Worm (Caenorhabditis elegans) whole organism, early embryonic: Measurements from ENCODE around the gene ttll-12.

Experiments used
- B0310.2 ChIP-seq: sonication (generic microtip); optimal IDR thresholded peaks from 2 replicates; lab custom pipeline; 2016; ENCODE audit warnings: mild to moderate bottlenecking, missing genetic modification characterization, missing compliant biosample characterization
- F13C5.2 ChIP-seq: sonication (generic microtip); optimal IDR thresholded peaks from 2 replicates; lab custom pipeline; 2017; ENCODE audit warnings: mild to moderate bottlenecking, missing genetic modification characterization, inconsistent platforms, missing compliant biosample characterization
- aly-1 ChIP-seq: sonication (generic microtip); optimal IDR thresholded peaks from 2 replicates; lab custom pipeline; 2016; ENCODE audit warnings: missing genetic modification characterization, missing compliant biosample characterization
- ama-1 ChIP-seq: fragments of 150-350 bp; optimal IDR thresholded peaks from 2 replicates; lab custom pipeline; 2014
- ceh-13 ChIP-seq: fragments of 200-800 bp; sonication (Bioruptor generic); optimal IDR thresholded peaks from 2 replicates; lab custom pipeline; 2018; ENCODE audit warnings: mild to moderate bottlenecking, missing genetic modification characterization, missing compliant biosample characterization
- ceh-36 ChIP-seq: sonication (generic microtip); optimal IDR thresholded peaks from 2 replicates; lab custom pipeline; 2016; ENCODE audit warnings: missing genetic modification characterization, inconsistent platforms, missing compliant biosample characterization
- ets-7 ChIP-seq: sonication (generic microtip); optimal IDR thresholded peaks from 2 replicates; lab custom pipeline; 2016; ENCODE audit warnings: missing genotype, missing genetic modification characterization, missing compliant biosample characterization
- flt-1 ChIP-seq: fragments of 200-800 bp; sonication (Bioruptor generic); IDR thresholded peaks from 2 replicates; pipeline ENCODE4 v1.3.6; 2022; ENCODE audit warnings: missing genetic modification characterization, missing compliant biosample characterization
- hmbx-1 ChIP-seq: sonication (generic microtip); optimal IDR thresholded peaks from 2 replicates; lab custom pipeline; 2016; ENCODE audit warnings: mild to moderate bottlenecking, missing genetic modification characterization, missing compliant biosample characterization
- hmg-4 ChIP-seq: fragments of 200-800 bp; sonication (Bioruptor generic); optimal IDR thresholded peaks from 2 replicates; lab custom pipeline; 2018; ENCODE audit warnings: mild to moderate bottlenecking, missing genetic modification characterization, missing compliant biosample characterization
- hnd-1 ChIP-seq: sonication (generic microtip); optimal IDR thresholded peaks from 2 replicates; lab custom pipeline; 2016; ENCODE audit warnings: missing genetic modification characterization, missing compliant biosample characterization
- pes-1 ChIP-seq: fragments of 200-800 bp; sonication (Bioruptor generic); IDR thresholded peaks from 2 replicates; pipeline ENCODE4 v1.3.6; 2022; ENCODE audit warnings: missing genetic modification reagents, missing genetic modification characterization, missing compliant biosample characterization
- scrt-1 ChIP-seq: fragments of 200-800 bp; sonication (Bioruptor generic); IDR thresholded peaks from 2 replicates; pipeline ENCODE4 v1.3.6; 2022; ENCODE audit warnings: missing genetic modification characterization, missing compliant biosample characterization
- sea-1 ChIP-seq: fragments of 200-800 bp; sonication (Bioruptor generic); conservative IDR thresholded peaks from 2 replicates; pipeline ENCODE4 v1.3.6; 2022; ENCODE audit warnings: missing genetic modification characterization, missing compliant biosample characterization
- tbx-11 ChIP-seq: fragments of 200-800 bp; sonication (Bioruptor generic); IDR thresholded peaks from 2 replicates; pipeline ENCODE4 v1.3.6; 2022; ENCODE audit warnings: missing genetic modification characterization, missing compliant biosample characterization
- tbx-37 ChIP-seq: fragments of 200-800 bp; sonication (Bioruptor generic); conservative IDR thresholded peaks from 2 replicates; pipeline ENCODE4 v1.3.6; 2022; ENCODE audit warnings: missing genetic modification reagents, missing genetic modification characterization, missing compliant biosample characterization
- tra-4 ChIP-seq: sonication (generic microtip); optimal IDR thresholded peaks from 2 replicates; lab custom pipeline; 2017; ENCODE audit warnings: missing genetic modification characterization, missing compliant biosample characterization

The ttll-12 gene

ce11 chrII:9345116-9345515 is 6.3 kb downstream of the ttll-12 start:
- TF ChIP-seq tbx-37 (GFP tag; lab: Robert Waterston, UW) (no peak), aly-1 (no peak), ceh-13 (GFP tag; lab: Kevin White, UChicago) (no peak), pes-1 (no peak), tbx-11 (GFP tag; lab: Robert Waterston, UW) (no peak), hmbx-1 (tag; lab: Kevin White, UChicago) (no peak), ama-1 (lab: Kevin White, UChicago) (no peak), sea-1 (GFP tag; lab: Robert Waterston, UW) (no peak), hnd-1 (tag; lab: Kevin White, UChicago) (no peak), scrt-1 (GFP tag; lab: Robert Waterston, UW) (no peak), ets-7 (tag; lab: Kevin White, UChicago) (no peak), B0310.2 (tag; lab: Kevin White, UChicago) (no peak), hmg-4 (GFP tag; lab: Kevin White, UChicago) (no peak), ceh-36 (no peak)

ce11 chrII:9345794-9346193 is 7.0 kb downstream of the ttll-12 start:
- TF ChIP-seq pes-1 (no peak), aly-1 (no peak), tbx-37 (GFP tag; lab: Robert Waterston, UW) (no peak), tra-4 (no peak)

- TF ChIP-seq F13C5.2 (tag; lab: Kevin White, UChicago) (no peak), ama-1 (lab: Kevin White, UChicago) (no peak), sea-1 (GFP tag; lab: Robert Waterston, UW) (0 out of 2 replicates have a peak, but pooled peaks have one; percentile 44)
Measured at ce11 chrII:9346490-9346889, 7.7 kb downstream of the ttll-12 start, which contains the start of gene F42A8.1. Gene F42A8.1, minus strand, starts transcription at chrII:9346590.

ce11 chrII:9347444-9347843 is 8.6 kb downstream of the ttll-12 start:
- no peak for TF ChIP-seq ama-1 (lab: Kevin White, UChicago)
- no peak for TF ChIP-seq scrt-1 (GFP tag; lab: Robert Waterston, UW)
- no peak for TF ChIP-seq tbx-37 (GFP tag; lab: Robert Waterston, UW)
- TF ChIP-seq hmg-4 (GFP tag; lab: Kevin White, UChicago), result no peak

- TF ChIP-seq ceh-13 (GFP tag; lab: Kevin White, UChicago) (no peak), hmbx-1 (tag; lab: Kevin White, UChicago) (no peak), ceh-36 (no peak), flt-1 (GFP tag; lab: Robert Waterston, UW) (no peak), pes-1 (no peak), hmg-4 (GFP tag; lab: Kevin White, UChicago) (no peak), tbx-11 (GFP tag; lab: Robert Waterston, UW) (no peak), scrt-1 (GFP tag; lab: Robert Waterston, UW) (no peak), ets-7 (tag; lab: Kevin White, UChicago) (no peak), hnd-1 (tag; lab: Kevin White, UChicago) (no peak), ama-1 (lab: Kevin White, UChicago) (no peak), tra-4 (no peak)
Measured at ce11 chrII:9352669-9353068, 13.9 kb downstream of the ttll-12 start, which contains the start of the genes sdhb-1 and cup-15. Gene sdhb-1, minus strand, starts transcription at chrII:9352731. Gene cup-15, plus strand, starts transcription at chrII:9353000.

ce11 chrII:9356723-9357122 is 17.9 kb downstream of the ttll-12 start:
- TF ChIP-seq tbx-11 (GFP tag; lab: Robert Waterston, UW), result no peak
- TF ChIP-seq hmg-4 (GFP tag; lab: Kevin White, UChicago), result peak; percentile 49

ce11 chrII:9358230-9358629 is 19.4 kb downstream of the ttll-12 start, which contains the start of gene mel-11:
Gene mel-11, plus strand, starts transcription at chrII:9358530.
- TF ChIP-seq hmbx-1 (tag; lab: Kevin White, UChicago) (no peak), scrt-1 (GFP tag; lab: Robert Waterston, UW) (no peak), B0310.2 (tag; lab: Kevin White, UChicago) (no peak), tra-4 (no peak)

- TF ChIP-seq ceh-13 (GFP tag; lab: Kevin White, UChicago) (no peak), flt-1 (GFP tag; lab: Robert Waterston, UW) (no peak), scrt-1 (GFP tag; lab: Robert Waterston, UW) (no peak), hnd-1 (tag; lab: Kevin White, UChicago) (no peak), ets-7 (tag; lab: Kevin White, UChicago) (no peak), sea-1 (GFP tag; lab: Robert Waterston, UW) (no peak), tbx-11 (GFP tag; lab: Robert Waterston, UW) (no peak)
Measured at ce11 chrII:9362249-9362648, 23.5 kb downstream of the ttll-12 start.

ce11 chrII:9369394-9369793 is 30.6 kb downstream of the ttll-12 start:
- no peak for TF ChIP-seq tra-4
- TF ChIP-seq F13C5.2 (tag; lab: Kevin White, UChicago), result no peak
- TF ChIP-seq tbx-11 (GFP tag; lab: Robert Waterston, UW), result no peak
- TF ChIP-seq ets-7 (tag; lab: Kevin White, UChicago), result no peak
- TF ChIP-seq ceh-13 (GFP tag; lab: Kevin White, UChicago), result no peak
- no peak for TF ChIP-seq hmbx-1 (tag; lab: Kevin White, UChicago)
- TF ChIP-seq tbx-37 (GFP tag; lab: Robert Waterston, UW), result no peak
- no peak for TF ChIP-seq ceh-36
- no peak for TF ChIP-seq aly-1
- TF ChIP-seq pes-1, result no peak
- no peak for TF ChIP-seq B0310.2 (tag; lab: Kevin White, UChicago)
